Worm (Caenorhabditis elegans) whole organism, L4 larva: ENCODE measurements around the gene srh-187.

Experiments
- ceh-20 ChIP-seq: fragments of 200-800 bp; sonication (Bioruptor generic); IDR thresholded peaks from 2 replicates; pipeline ENCODE4 v1.3.6; 2022; ENCODE audit warnings: missing genetic modification reagents, missing genetic modification characterization, missing compliant biosample characterization
- dve-1 ChIP-seq: sonication (generic microtip); optimal IDR thresholded peaks from 2 replicates; lab custom pipeline; 2017; ENCODE audit warnings: antibody characterized with exemption, mild to moderate bottlenecking, missing genetic modification characterization, missing compliant biosample characterization; ENCODE audit not compliant: insufficient read depth
- fkh-10 ChIP-seq: fragments of 150-350 bp; optimal IDR thresholded peaks from 2 replicates; lab custom pipeline; 2014; ENCODE audit warnings: missing biosample characterization, missing genetic modification reagents, missing genetic modification characterization
- lin-13 ChIP-seq: fragments of 150-350 bp; optimal IDR thresholded peaks from 2 replicates; lab custom pipeline; 2014; ENCODE audit warnings: missing biosample characterization, missing genetic modification reagents, missing genetic modification characterization
- spr-3 ChIP-seq: fragments of 200-800 bp; sonication (Bioruptor generic); optimal IDR thresholded peaks from 2 replicates; lab custom pipeline; 2018; ENCODE audit warnings: mild to moderate bottlenecking, missing genetic modification characterization, missing compliant biosample characterization
- unc-39 ChIP-seq: sonication (generic microtip); optimal IDR thresholded peaks from 2 replicates; lab custom pipeline; 2017; ENCODE audit warnings: missing biosample characterization, missing genetic modification characterization
- zag-1 ChIP-seq: fragments of 150-350 bp; optimal IDR thresholded peaks from 2 replicates; lab custom pipeline; 2014; ENCODE audit warnings: missing biosample characterization, missing genetic modification characterization

- TF ChIP-seq ceh-20 = no peak
- no peak for TF ChIP-seq fkh-10 (GFP tag; lab: Kevin White, UChicago)
- no peak for TF ChIP-seq spr-3 (GFP tag; lab: Kevin White, UChicago)
- no peak for TF ChIP-seq dve-1 (tag; lab: Kevin White, UChicago)
- TF ChIP-seq zag-1 (tag; lab: Kevin White, UChicago) = no peak
- no peak for TF ChIP-seq lin-13 (GFP tag; lab: Kevin White, UChicago)
- no peak for TF ChIP-seq unc-39 (tag; lab: Kevin White, UChicago)
These were observed 3.8 kb upstream of the srh-187 start, which contains the start of gene srh-244 for ce11 chrV:7343522-7343921.
